Fruit fly (Drosophila melanogaster): Measurements from ENCODE around the gene Mms19.

dm6 chr3R:5209481-5209880 is 22.9 kb upstream of the Mms19 start:
- TF ChIP-seq EcR (GFP tag; optimal IDR thresholded peaks at IDR 0.05) (peak; percentile 43), rn (GFP tag; IDR thresholded peaks at IDR 0.05) (peak; percentile 80; the same call in 1 of the 2 replicates), CG8159 (tag; optimal IDR thresholded peaks at IDR 0.05) (peak; percentile 87), CG14655 (GFP tag; optimal IDR thresholded peaks at IDR 0.05) (peak; percentile 89), CG4496 (GFP tag; IDR thresholded peaks at IDR 0.05) (peak; percentile 96), CG34367 (tag; optimal IDR thresholded peaks at IDR 0.05) (peak; percentile 86), CG13204 (GFP tag; optimal IDR thresholded peaks at IDR 0.05) (peak; percentile 74), CG32121 (GFP tag; IDR thresholded peaks at IDR 0.05) (peak; percentile 93)

Data from whole organism, pupa.